Worm (Caenorhabditis elegans) whole organism, young adult: ENCODE data around the gene srh-216.

Experiments used
- B0019.2 ChIP-seq: fragments of 200-800 bp; sonication (Bioruptor generic); conservative IDR thresholded peaks from 2 replicates; pipeline ENCODE4 v1.3.6; 2022; ENCODE audit warnings: missing genetic modification reagents, missing genetic modification characterization, missing compliant biosample characterization
- B0261.1 ChIP-seq: sonication (generic microtip); optimal IDR thresholded peaks from 2 replicates; lab custom pipeline; 2016; ENCODE audit warnings: mild to moderate bottlenecking, missing genetic modification characterization, moderate library complexity, missing compliant biosample characterization
- B0336.3 ChIP-seq: fragments of 200-800 bp; sonication (Bioruptor generic); IDR thresholded peaks from 2 replicates; pipeline ENCODE4 v1.3.6; 2022; ENCODE audit warnings: missing genetic modification characterization, missing compliant biosample characterization
- F10E7.11 ChIP-seq: sonication (generic microtip); optimal IDR thresholded peaks from 2 replicates; lab custom pipeline; 2017; ENCODE audit warnings: mild to moderate bottlenecking, missing genetic modification characterization, moderate library complexity, missing compliant biosample characterization
- F23B12.7 ChIP-seq: sonication (generic microtip); optimal IDR thresholded peaks from 2 replicates; lab custom pipeline; 2017; ENCODE audit warnings: missing genetic modification characterization, mild to moderate bottlenecking, missing compliant biosample characterization, antibody characterized with exemption, moderate library complexity; ENCODE audit not compliant: insufficient read depth
- F49E8.2 ChIP-seq: sonication (generic microtip); optimal IDR thresholded peaks from 3 replicates; lab custom pipeline; 2017; ENCODE audit warnings: missing genetic modification characterization, mild to moderate bottlenecking, missing compliant biosample characterization, antibody characterized with exemption, moderate library complexity; ENCODE audit not compliant: insufficient read depth
- T07F8.4 ChIP-seq: sonication (generic microtip); optimal IDR thresholded peaks from 2 replicates; lab custom pipeline; 2016; ENCODE audit warnings: mild to moderate bottlenecking, missing genetic modification characterization, moderate library complexity, missing compliant biosample characterization
- Y95B8A.8 ChIP-seq: fragments of 200-800 bp; sonication (Bioruptor generic); IDR thresholded peaks from 2 replicates; pipeline ENCODE4 v1.3.6; 2022; ENCODE audit warnings: missing genetic modification reagents, missing genetic modification characterization, missing compliant biosample characterization
- attf-3 ChIP-seq: fragments of 200-800 bp; sonication (Bioruptor generic); conservative IDR thresholded peaks from 2 replicates; pipeline ENCODE4 v1.3.6; 2022; ENCODE audit warnings: missing genetic modification reagents, missing genetic modification characterization, missing compliant biosample characterization
- attf-6 ChIP-seq: fragments of 200-800 bp; sonication (Bioruptor generic); IDR thresholded peaks from 2 replicates; pipeline ENCODE4 v1.3.6; 2022; ENCODE audit warnings: missing genetic modification reagents, missing genetic modification characterization, missing compliant biosample characterization
- bed-2 ChIP-seq: fragments of 200-800 bp; sonication (Bioruptor generic); IDR thresholded peaks from 2 replicates; pipeline ENCODE4 v1.3.6; 2022; ENCODE audit warnings: missing genetic modification reagents, missing genetic modification characterization, missing compliant biosample characterization
- ceh-79 ChIP-seq: sonication (generic microtip); optimal IDR thresholded peaks from 2 replicates; lab custom pipeline; 2017; ENCODE audit warnings: mild to moderate bottlenecking, missing genetic modification characterization, missing compliant biosample characterization
- chd-7 ChIP-seq: sonication (generic microtip); optimal IDR thresholded peaks from 2 replicates; lab custom pipeline; 2016; ENCODE audit warnings: mild to moderate bottlenecking, missing genetic modification characterization, moderate library complexity, missing compliant biosample characterization
- dox-1 ChIP-seq: fragments of 200-800 bp; sonication (Bioruptor generic); IDR thresholded peaks from 2 replicates; pipeline ENCODE4 v1.3.6; 2022; ENCODE audit warnings: missing genetic modification reagents, missing genetic modification characterization, missing compliant biosample characterization
- efl-1 ChIP-seq: fragments of 150-350 bp; optimal IDR thresholded peaks from 2 replicates; lab custom pipeline; 2014; ENCODE audit warnings: missing biosample characterization, missing genetic modification reagents, missing genetic modification characterization
- egl-44 ChIP-seq: fragments of 200-800 bp; sonication (Bioruptor generic); IDR thresholded peaks from 2 replicates; pipeline ENCODE4 v1.3.6; 2022; ENCODE audit warnings: missing genetic modification reagents, missing genetic modification characterization, missing compliant biosample characterization
- egrh-3 ChIP-seq: fragments of 200-800 bp; sonication (Bioruptor generic); IDR thresholded peaks from 2 replicates; pipeline ENCODE4 v1.3.6; 2022; ENCODE audit warnings: missing genetic modification reagents, missing genetic modification characterization, missing compliant biosample characterization
- him-1 ChIP-seq: sonication (generic microtip); optimal IDR thresholded peaks from 2 replicates; lab custom pipeline; 2016; ENCODE audit warnings: missing genotype, missing genetic modification reagents, missing genetic modification characterization, missing compliant biosample characterization
- hmg-1.2 ChIP-seq: fragments of 200-800 bp; sonication (Bioruptor generic); IDR thresholded peaks from 2 replicates; pipeline ENCODE4 v1.3.6; 2022; ENCODE audit warnings: missing genetic modification reagents, missing genetic modification characterization, missing compliant biosample characterization
- hrde-1 ChIP-seq: sonication (generic microtip); optimal IDR thresholded peaks from 2 replicates; lab custom pipeline; 2016; ENCODE audit warnings: missing genetic modification characterization, mild to moderate bottlenecking, missing compliant biosample characterization, moderate library complexity, missing genotype, missing genetic modification reagents, borderline replicate concordance
- lir-1 ChIP-seq: fragments of 200-800 bp; sonication (Bioruptor generic); conservative IDR thresholded peaks from 2 replicates; pipeline ENCODE4 v1.3.6; 2022; ENCODE audit warnings: missing genetic modification reagents, missing genetic modification characterization, missing compliant biosample characterization
- madf-10 ChIP-seq: sonication (generic microtip); optimal IDR thresholded peaks from 2 replicates; lab custom pipeline; 2016; ENCODE audit warnings: mild to moderate bottlenecking, missing genetic modification characterization, missing compliant biosample characterization
- mes-4 ChIP-seq: sonication (generic microtip); optimal IDR thresholded peaks from 2 replicates; lab custom pipeline; 2016; ENCODE audit warnings: missing genotype, missing genetic modification characterization, missing compliant biosample characterization
- mxl-1 ChIP-seq: sonication (generic microtip); optimal IDR thresholded peaks from 2 replicates; lab custom pipeline; 2016; ENCODE audit warnings: missing genetic modification characterization, missing compliant biosample characterization
- nfya-1 ChIP-seq: sonication (generic microtip); optimal IDR thresholded peaks from 2 replicates; lab custom pipeline; 2017; ENCODE audit warnings: antibody characterized with exemption, missing compliant biosample characterization, missing genetic modification characterization, borderline replicate concordance; ENCODE audit not compliant: insufficient read depth
- pha-4 ChIP-seq: fragments of 150-350 bp; sonication (generic microtip); optimal IDR thresholded peaks from 2 replicates; lab custom pipeline; 2014; ENCODE audit warnings: missing biosample characterization, missing genetic modification reagents, missing genetic modification characterization
- rcor-1 ChIP-seq: fragments of 200-800 bp; sonication (Bioruptor generic); IDR thresholded peaks from 2 replicates; pipeline ENCODE4 v1.3.6; 2022; ENCODE audit warnings: missing genetic modification reagents, missing genetic modification characterization, missing compliant biosample characterization
- rec-8 ChIP-seq, 2 experiments: sonication (generic microtip); optimal IDR thresholded peaks; 2 replicates each; lab custom pipeline; 2016; ENCODE audit warnings: mild to moderate bottlenecking in 2 of 2, missing genetic modification characterization in 2 of 2, missing genetic modification reagents in 2 of 2, missing genotype in 2 of 2, missing biosample characterization in 1 of 2, missing compliant biosample characterization in 1 of 2, moderate library complexity in 1 of 2
- snpc-4 ChIP-seq, 5 experiments: fragments of 150-350 bp in 1 of 5; sonication (generic microtip) in 4 of 5; optimal IDR thresholded peaks; 2 replicates each; lab custom pipeline; 2014 to 2018; ENCODE audit warnings: missing genetic modification characterization in 5 of 5, missing biosample characterization in 3 of 5, antibody characterized with exemption in 2 of 5, mild to moderate bottlenecking in 2 of 5, missing compliant biosample characterization in 2 of 5, missing genotype in 2 of 5, moderate library complexity in 2 of 5, missing genetic modification reagents in 1 of 5
- somi-1 ChIP-seq: fragments of 200-800 bp; sonication (Bioruptor generic); optimal IDR thresholded peaks from 2 replicates; lab custom pipeline; 2018; ENCODE audit warnings: mild to moderate bottlenecking, missing genetic modification characterization, missing compliant biosample characterization
- unc-130 ChIP-seq: sonication (generic microtip); optimal IDR thresholded peaks from 2 replicates; lab custom pipeline; 2016; ENCODE audit warnings: missing genetic modification reagents, missing genetic modification characterization, missing compliant biosample characterization
- unc-62 ChIP-seq: fragments of 150-350 bp; optimal IDR thresholded peaks from 2 replicates; lab custom pipeline; 2014; ENCODE audit warnings: missing biosample characterization, missing genetic modification reagents, missing genetic modification characterization
- xnd-1 ChIP-seq: sonication (generic microtip); optimal IDR thresholded peaks from 2 replicates; lab custom pipeline; 2016; ENCODE audit warnings: missing genotype, missing genetic modification reagents, missing genetic modification characterization, missing compliant biosample characterization
- zfh-2 ChIP-seq: fragments of 200-800 bp; sonication (Bioruptor generic); conservative IDR thresholded peaks from 2 replicates; pipeline ENCODE4 v1.3.6; 2022; ENCODE audit warnings: missing genetic modification reagents, missing genetic modification characterization, missing compliant biosample characterization
- ztf-6 ChIP-seq: fragments of 200-800 bp; sonication (Bioruptor generic); IDR thresholded peaks from 2 replicates; pipeline ENCODE4 v1.3.6; 2022; ENCODE audit warnings: missing genetic modification reagents, missing genetic modification characterization, missing compliant biosample characterization

The srh-216 gene

ce11 chrV:16784806-16785205 is 42.6 kb downstream of the srh-216 start (continued):
- TF ChIP-seq F49E8.2 (tag; lab: Kevin White, UChicago) = no peak
- no peak for TF ChIP-seq T07F8.4 (tag; lab: Kevin White, UChicago)
- no peak for TF ChIP-seq mxl-1
- TF ChIP-seq B0019.2 (GFP tag; lab: Robert Waterston, UW) = no peak
- TF ChIP-seq B0336.3 = no peak
- TF ChIP-seq rcor-1 (GFP tag; lab: Robert Waterston, UW) = no peak
- no peak for TF ChIP-seq mes-4 (tag; lab: Kevin White, UChicago)
- peak; percentile 43 for TF ChIP-seq nfya-1
- TF ChIP-seq Y95B8A.8 (GFP tag; lab: Robert Waterston, UW) = no peak
- no peak for TF ChIP-seq ceh-79 (tag; lab: Kevin White, UChicago)
- TF ChIP-seq chd-7 (tag; lab: Kevin White, UChicago) = no peak
- no peak for TF ChIP-seq B0261.1
- no peak for TF ChIP-seq pha-4
- no peak for TF ChIP-seq xnd-1
- no peak for TF ChIP-seq unc-130 (GFP tag; lab: Kevin White, UChicago)
- TF ChIP-seq snpc-4 (GFP tag; optimal IDR thresholded peaks at IDR 0.05; lab: Kevin White, UChicago) = no peak
- TF ChIP-seq snpc-4 (tag; optimal IDR thresholded peaks at IDR 0.05; lab: Kevin White, UChicago) = no peak
- TF ChIP-seq attf-3 (GFP tag; lab: Robert Waterston, UW) = no peak
- TF ChIP-seq rec-8 (tag; optimal IDR thresholded peaks at IDR 0.05; lab: Kevin White, UChicago) = no peak
- peak; percentile 80 for TF ChIP-seq zfh-2 (GFP tag; lab: Robert Waterston, UW)
- TF ChIP-seq bed-2 (GFP tag; lab: Robert Waterston, UW) = no peak
- TF ChIP-seq ztf-6 (GFP tag; lab: Robert Waterston, UW) = no peak

- TF ChIP-seq dox-1 (0 out of 2 replicates have a peak, but pooled peaks have one; percentile 3), hmg-1.2 (no peak), B0261.1 (no peak)
These were observed 45.4 kb downstream of the srh-216 start for ce11 chrV:16781974-16782373.

ce11 chrV:16780554-16780953 is 46.8 kb downstream of the srh-216 start:
- TF ChIP-seq F23B12.7 (tag; lab: Kevin White, UChicago) (no peak), somi-1 (GFP tag; lab: Kevin White, UChicago) (peak; percentile 15)

DNA sequence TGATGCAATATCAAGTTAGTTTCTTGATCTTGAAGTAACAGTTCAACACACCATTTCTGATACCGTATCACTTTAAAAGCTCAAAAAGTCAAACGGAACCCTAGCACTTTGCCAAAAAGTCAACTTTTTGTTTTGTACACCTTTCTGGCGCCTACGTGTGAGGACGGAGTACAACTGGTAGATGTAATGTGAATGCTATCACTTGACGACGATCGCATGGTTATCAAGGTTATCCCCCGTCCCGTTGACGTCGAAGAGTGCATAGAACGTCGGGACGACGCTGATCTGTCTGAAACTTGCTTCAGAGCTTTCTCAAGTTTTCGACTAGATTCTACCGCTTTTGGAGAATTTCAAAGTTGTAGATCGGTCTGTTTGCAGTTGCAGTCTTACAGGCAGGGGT is 47.4 kb downstream of the srh-216 start:
- TF ChIP-seq F23B12.7 (tag; lab: Kevin White, UChicago) (no peak), T07F8.4 (tag; lab: Kevin White, UChicago) (no peak), him-1 (no peak), egrh-3 (GFP tag; lab: Robert Waterston, UW) (no peak), B0261.1 (no peak), F10E7.11 (tag; lab: Kevin White, UChicago) (no peak), egl-44 (GFP tag; lab: Robert Waterston, UW) (no peak), efl-1 (GFP tag; lab: Kevin White, UChicago) (no peak), somi-1 (GFP tag; lab: Kevin White, UChicago) (no peak), attf-6 (no peak), unc-62 (GFP tag; lab: Kevin White, UChicago) (no peak), madf-10 (tag; lab: Kevin White, UChicago) (no peak), hrde-1 (tag; lab: Kevin White, UChicago) (no peak), ztf-6 (GFP tag; lab: Robert Waterston, UW) (no peak), lir-1 (GFP tag; lab: Robert Waterston, UW) (no peak)
- TF ChIP-seq, all 124 proteins: peak for 0
